Fruit fly (Drosophila melanogaster) whole organism, embryonic: ENCODE data around the gene SdhC.

Experiments
- Antp ChIP-seq: fragments of 200-800 bp; sonication (Bioruptor generic); optimal IDR thresholded peaks from 3 replicates; lab custom pipeline; 2016; ENCODE audit warnings: missing biosample characterization, missing genetic modification characterization
- C15 ChIP-seq: fragments of 200-800 bp; sonication (Bioruptor generic); IDR thresholded peaks from 3 replicates; pipeline ENCODE4 v1.3.6; 2022; ENCODE audit warnings: missing biosample characterization, missing genetic modification characterization
- CG10147 ChIP-seq: fragments of 200-800 bp; sonication (Bioruptor generic); optimal IDR thresholded peaks from 2 replicates; lab custom pipeline; 2019; ENCODE audit warnings: missing biosample characterization, mild to moderate bottlenecking, missing genetic modification characterization, moderate library complexity
- CG10274 ChIP-seq: fragments of 200-800 bp; sonication (Bioruptor generic); optimal IDR thresholded peaks from 3 replicates; lab custom pipeline; 2017; ENCODE audit warnings: missing biosample characterization, mild to moderate bottlenecking, missing genetic modification characterization
- CG11085 ChIP-seq: fragments of 200-800 bp; sonication (Bioruptor generic); IDR thresholded peaks from 2 replicates; pipeline ENCODE4 v1.3.6; 2022; ENCODE audit warnings: missing biosample characterization, missing genetic modification characterization
- CG11560 ChIP-seq: fragments of 200-800 bp; sonication (Bioruptor generic); IDR thresholded peaks from 3 replicates; pipeline ENCODE4 v1.3.6; 2022; ENCODE audit warnings: missing biosample characterization, missing genetic modification characterization
- CG12104 ChIP-seq: fragments of 200-800 bp; sonication (Bioruptor generic); optimal IDR thresholded peaks from 3 replicates; lab custom pipeline; 2016; ENCODE audit warnings: missing biosample characterization, missing genetic modification characterization
- CG13296 ChIP-seq: fragments of 200-800 bp; sonication (Bioruptor generic); optimal IDR thresholded peaks from 3 replicates; lab custom pipeline; 2018; ENCODE audit warnings: missing biosample characterization, mild to moderate bottlenecking, missing genetic modification characterization
- CG14860 ChIP-seq: fragments of 200-800 bp; sonication (Bioruptor generic); IDR thresholded peaks from 3 replicates; pipeline ENCODE4 v1.3.6; 2022; ENCODE audit warnings: missing biosample characterization, missing genetic modification characterization; ENCODE audit not compliant: partially characterized antibody
- CG17359 ChIP-seq: fragments of 200-800 bp; sonication (Bioruptor generic); optimal IDR thresholded peaks from 3 replicates; lab custom pipeline; 2018; ENCODE audit warnings: missing biosample characterization, mild to moderate bottlenecking, missing genetic modification characterization, moderate library complexity
- CG17829 ChIP-seq: fragments of 200-800 bp; optimal IDR thresholded peaks from 2 replicates; lab custom pipeline; 2019; ENCODE audit warnings: missing biosample characterization, mild to moderate bottlenecking, missing genetic modification characterization, moderate library complexity
- CG18599 ChIP-seq: fragments of 200-800 bp; sonication (Bioruptor generic); optimal IDR thresholded peaks from 3 replicates; lab custom pipeline; 2017; ENCODE audit warnings: missing biosample characterization, missing genetic modification characterization, mild to moderate bottlenecking, moderate library complexity, missing genetic modification reagents
- CG2199 ChIP-seq: fragments of 200-800 bp; sonication (Bioruptor generic); IDR thresholded peaks from 3 replicates; pipeline ENCODE4 v1.3.6; 2022; ENCODE audit warnings: missing biosample characterization, missing genetic modification characterization
- CG3163 ChIP-seq: fragments of 200-800 bp; sonication (Bioruptor generic); optimal IDR thresholded peaks from 3 replicates; lab custom pipeline; 2016; ENCODE audit warnings: missing biosample characterization, missing genetic modification characterization
- CG6272 ChIP-seq: fragments of 200-800 bp; sonication (Bioruptor generic); IDR thresholded peaks from 2 replicates; pipeline ENCODE4 v1.3.6; 2022; ENCODE audit warnings: missing biosample characterization, missing genetic modification characterization
- CG6683 ChIP-seq: fragments of 200-800 bp; sonication (Bioruptor generic); optimal IDR thresholded peaks from 2 replicates; lab custom pipeline; 2017; ENCODE audit warnings: missing biosample characterization, mild to moderate bottlenecking, missing genetic modification characterization, missing genetic modification reagents
- CG6689 ChIP-seq: fragments of 200-800 bp; sonication (Bioruptor generic); IDR thresholded peaks from 2 replicates; pipeline ENCODE4 v1.3.6; 2022; ENCODE audit warnings: missing biosample characterization, missing genetic modification characterization
- CG6765 ChIP-seq: fragments of 200-800 bp; sonication (Bioruptor generic); optimal IDR thresholded peaks from 3 replicates; lab custom pipeline; 2017; ENCODE audit warnings: missing biosample characterization, mild to moderate bottlenecking, missing genetic modification characterization
- CG7786 ChIP-seq: fragments of 200-800 bp; sonication (Bioruptor generic); optimal IDR thresholded peaks from 2 replicates; lab custom pipeline; 2016; ENCODE audit warnings: missing biosample characterization, missing genetic modification characterization
- CG9215 ChIP-seq: fragments of 200-800 bp; sonication (Bioruptor generic); IDR thresholded peaks from 2 replicates; pipeline ENCODE4 v1.3.6; 2022; ENCODE audit warnings: missing biosample characterization, missing genetic modification characterization
- CG9876 ChIP-seq: fragments of 200-800 bp; sonication (Bioruptor generic); optimal IDR thresholded peaks from 2 replicates; lab custom pipeline; 2016; ENCODE audit warnings: missing biosample characterization, missing genetic modification characterization
- E2f2 ChIP-seq: fragments of 200-800 bp; sonication (Bioruptor generic); IDR thresholded peaks from 2 replicates; pipeline ENCODE4 v1.3.6; 2022; ENCODE audit warnings: missing biosample characterization, missing genetic modification characterization
- HmgZ ChIP-seq: fragments of 200-800 bp; sonication (Bioruptor generic); optimal IDR thresholded peaks from 2 replicates; lab custom pipeline; 2018; ENCODE audit warnings: missing biosample characterization, mild to moderate bottlenecking, missing genetic modification characterization
- Hr51 ChIP-seq, 2 experiments: fragments of 200-800 bp; sonication (Bioruptor generic); optimal IDR thresholded peaks; 2 replicates in 1 of 2; 3 replicates in 1 of 2; lab custom pipeline; 2016 to 2018; ENCODE audit warnings: missing biosample characterization in 2 of 2, missing genetic modification characterization in 2 of 2, mild to moderate bottlenecking in 1 of 2, moderate library complexity in 1 of 2
- Meics ChIP-seq: fragments of 200-800 bp; sonication (Bioruptor generic); optimal IDR thresholded peaks from 2 replicates; lab custom pipeline; 2017; ENCODE audit warnings: missing biosample characterization, mild to moderate bottlenecking, missing genetic modification characterization
- NC2α ChIP-seq: fragments of 200-800 bp; sonication (Bioruptor generic); optimal IDR thresholded peaks from 2 replicates; lab custom pipeline; 2016; ENCODE audit warnings: missing biosample characterization, missing genetic modification characterization
- Tbp ChIP-seq: fragments of >200 bp; optimal IDR thresholded peaks from 2 replicates; lab custom pipeline; 2018; ENCODE audit warnings: missing biosample characterization, missing genetic modification characterization
- Xbp1 ChIP-seq: fragments of 200-800 bp; sonication (Bioruptor generic); optimal IDR thresholded peaks from 3 replicates; lab custom pipeline; 2016; ENCODE audit warnings: missing biosample characterization, mild to moderate bottlenecking, missing genetic modification characterization
- aop ChIP-seq: fragments of 200-800 bp; sonication (Bioruptor generic); IDR thresholded peaks from 2 replicates; pipeline ENCODE4 v1.3.6; 2022; ENCODE audit warnings: missing biosample characterization, missing genetic modification characterization
- ase ChIP-seq: fragments of 200-800 bp; sonication (Bioruptor generic); IDR thresholded peaks from 3 replicates; pipeline ENCODE4 v1.3.6; 2022; ENCODE audit warnings: missing biosample characterization, missing genetic modification characterization
- bbx ChIP-seq: fragments of 200-800 bp; sonication (Bioruptor generic); IDR thresholded peaks from 2 replicates; pipeline ENCODE4 v1.3.6; 2022; ENCODE audit warnings: missing biosample characterization, missing genetic modification characterization; ENCODE audit not compliant: partially characterized antibody
- chn ChIP-seq: fragments of 200-800 bp; sonication (Bioruptor generic); optimal IDR thresholded peaks from 2 replicates; lab custom pipeline; 2016; ENCODE audit warnings: missing biosample characterization, missing genetic modification characterization
- crc ChIP-seq: fragments of 200-800 bp; sonication (Bioruptor generic); optimal IDR thresholded peaks from 2 replicates; lab custom pipeline; 2016; ENCODE audit warnings: missing biosample characterization, missing genetic modification characterization
- dan ChIP-seq: fragments of 200-800 bp; sonication (Bioruptor generic); IDR thresholded peaks from 2 replicates; pipeline ENCODE4 v1.3.6; 2022; ENCODE audit warnings: missing biosample characterization, missing genetic modification characterization
- dati ChIP-seq: fragments of 200-800 bp; sonication (Bioruptor generic); IDR thresholded peaks from 2 replicates; pipeline ENCODE4 v1.3.6; 2022; ENCODE audit warnings: missing biosample characterization, missing genetic modification characterization
- dmrt99B ChIP-seq: fragments of 200-800 bp; sonication (Bioruptor generic); optimal IDR thresholded peaks from 2 replicates; lab custom pipeline; 2018; ENCODE audit warnings: missing biosample characterization, mild to moderate bottlenecking, missing genetic modification characterization, moderate library complexity
- emc ChIP-seq: fragments of 200-800 bp; sonication (Bioruptor generic); optimal IDR thresholded peaks from 2 replicates; lab custom pipeline; 2016; ENCODE audit warnings: missing biosample characterization, missing genetic modification characterization
- fd96Cb ChIP-seq: fragments of 200-800 bp; sonication (Bioruptor generic); optimal IDR thresholded peaks from 2 replicates; lab custom pipeline; 2018; ENCODE audit warnings: missing biosample characterization, mild to moderate bottlenecking, missing genetic modification characterization, moderate library complexity
- gcm2 ChIP-seq: fragments of 200-800 bp; sonication (Bioruptor generic); optimal IDR thresholded peaks from 2 replicates; lab custom pipeline; 2016; ENCODE audit warnings: missing biosample characterization, missing genetic modification characterization
- gro ChIP-seq: fragments of 200-800 bp; sonication (Bioruptor generic); optimal IDR thresholded peaks from 2 replicates; lab custom pipeline; 2016; ENCODE audit warnings: missing biosample characterization, missing genetic modification characterization
- ham ChIP-seq: fragments of 200-800 bp; sonication (Bioruptor generic); IDR thresholded peaks from 2 replicates; pipeline ENCODE4 v1.3.6; 2022; ENCODE audit warnings: missing biosample characterization, missing genetic modification characterization
- kah ChIP-seq: fragments of 200-800 bp; sonication (Bioruptor generic); optimal IDR thresholded peaks from 2 replicates; lab custom pipeline; 2018; ENCODE audit warnings: missing biosample characterization, mild to moderate bottlenecking, missing genetic modification characterization
- lab ChIP-seq: fragments of 200-800 bp; sonication (Bioruptor generic); optimal IDR thresholded peaks from 3 replicates; lab custom pipeline; 2017; ENCODE audit warnings: missing biosample characterization, missing genetic modification characterization, mild to moderate bottlenecking, moderate library complexity, missing genetic modification reagents
- lbe ChIP-seq: fragments of 200-800 bp; sonication (Bioruptor generic); optimal IDR thresholded peaks from 2 replicates; lab custom pipeline; 2016; ENCODE audit warnings: missing biosample characterization, mild to moderate bottlenecking, missing genetic modification characterization
- peb ChIP-seq: fragments of 200-800 bp; sonication (Bioruptor generic); IDR thresholded peaks from 2 replicates; pipeline ENCODE4 v1.3.6; 2022; ENCODE audit warnings: missing biosample characterization, missing genetic modification characterization
- salm ChIP-seq: fragments of 200-800 bp; sonication (Bioruptor generic); optimal IDR thresholded peaks from 2 replicates; lab custom pipeline; 2018; ENCODE audit warnings: missing biosample characterization, mild to moderate bottlenecking, missing genetic modification characterization
- scrt ChIP-seq: fragments of 200-800 bp; sonication (Bioruptor generic); optimal IDR thresholded peaks from 2 replicates; lab custom pipeline; 2018; ENCODE audit warnings: missing biosample characterization, mild to moderate bottlenecking, missing genetic modification characterization, moderate library complexity
- tll ChIP-seq, 2 experiments: fragments of 200-800 bp in 1 of 2; fragments of >200 bp in 1 of 2; sonication (Bioruptor generic) in 1 of 2; optimal IDR thresholded peaks; 2 replicates each; lab custom pipeline; 2017 to 2019; ENCODE audit warnings: missing biosample characterization in 2 of 2, missing genetic modification characterization in 2 of 2, mild to moderate bottlenecking in 1 of 2, moderate library complexity in 1 of 2
- ttk ChIP-seq: fragments of 200-800 bp; sonication (Bioruptor generic); IDR thresholded peaks from 2 replicates; pipeline ENCODE4 v2.1.2; 2022; ENCODE audit warnings: missing biosample characterization, missing genetic modification characterization
- unpg ChIP-seq: fragments of 200-800 bp; sonication (Bioruptor generic); optimal IDR thresholded peaks from 3 replicates; lab custom pipeline; 2018; ENCODE audit warnings: missing biosample characterization, mild to moderate bottlenecking, missing genetic modification characterization, moderate library complexity
- zfh1 ChIP-seq: fragments of 200-800 bp; sonication (Bioruptor generic); IDR thresholded peaks from 3 replicates; pipeline ENCODE4 v1.3.6; 2022; ENCODE audit warnings: missing biosample characterization, missing genetic modification characterization

The SdhC gene

dm6 chr3R:11214449-11214950 lies 4.9 kb upstream of the SdhC start, which contains the start of gene ZnT86D (continued):
- TF ChIP-seq ttk = no peak
- peak; percentile 67 for TF ChIP-seq CG13296 (GFP tag; lab: Kevin White, UChicago)
- TF ChIP-seq dmrt99B (tag; lab: Kevin White, UChicago) = peak; percentile 65
- no peak for TF ChIP-seq gcm2 (GFP tag; lab: Kevin White, UChicago)
- TF ChIP-seq Antp (GFP tag; lab: Kevin White, UChicago) = peak; percentile 49
- no peak for TF ChIP-seq CG11560 (tag; lab: Robert Waterston, UW)
- no peak for TF ChIP-seq crc (GFP tag; lab: Kevin White, UChicago)
- TF ChIP-seq CG10147 (GFP tag; lab: Kevin White, UChicago) = peak; percentile 79
- TF ChIP-seq CG2199 (GFP tag; lab: Robert Waterston, UW) = no peak
- peak; percentile 20 for TF ChIP-seq scrt
- TF ChIP-seq E2f2 (GFP tag; lab: Robert Waterston, UW) = peak; percentile 26; the same call in 1 of the 2 replicates
- peak; percentile 74 for TF ChIP-seq HmgZ
- TF ChIP-seq CG18599 = peak; percentile 78
- TF ChIP-seq CG6765 (GFP tag; lab: Kevin White, UChicago) = no peak
- TF ChIP-seq CG17359 (tag; lab: Kevin White, UChicago) = peak; percentile 51
- peak; percentile 71 for TF ChIP-seq lab (GFP tag; lab: Kevin White, UChicago)
- peak; percentile 21 for TF ChIP-seq CG7786 (GFP tag; lab: Kevin White, UChicago)
- no peak; the same call in 1 of the 2 replicates for TF ChIP-seq bbx
- TF ChIP-seq Xbp1 (GFP tag; lab: Kevin White, UChicago) = peak; percentile 54
- no peak for TF ChIP-seq NC2α (GFP tag; lab: Kevin White, UChicago)
- TF ChIP-seq dan = no peak
- TF ChIP-seq C15 (GFP tag; lab: Robert Waterston, UW) = no peak
- peak; percentile 62 for TF ChIP-seq CG17829 (tag; lab: Kevin White, UChicago)
- TF ChIP-seq ham (GFP tag; lab: Robert Waterston, UW) = no peak
- no peak for TF ChIP-seq dati (GFP tag; lab: Robert Waterston, UW)
- TF ChIP-seq CG6272 (GFP tag; lab: Robert Waterston, UW) = no peak
- no peak for TF ChIP-seq zfh1 (GFP tag; lab: Robert Waterston, UW)
- peak; percentile 37 for TF ChIP-seq fd96Cb
- TF ChIP-seq CG14860 (GFP tag; lab: Robert Waterston, UW) = no peak
- peak; percentile 18 to 88 for TF ChIP-seq tll (GFP tag; optimal IDR thresholded peaks at IDR 0.05; lab: Kevin White, UChicago)
- TF ChIP-seq emc (GFP tag; lab: Kevin White, UChicago) = peak; percentile 59
- TF ChIP-seq aop (GFP tag; lab: Robert Waterston, UW) = no peak
- TF ChIP-seq Hr51 (GFP tag; optimal IDR thresholded peaks at IDR 0.05; lab: Kevin White, UChicago) = peak; percentile 34 to 62
- TF ChIP-seq CG11085 = no peak
- no peak for TF ChIP-seq CG9876
- peak; percentile 58 for TF ChIP-seq unpg (GFP tag; lab: Kevin White, UChicago)
- no peak for TF ChIP-seq CG10274 (GFP tag; lab: Kevin White, UChicago)
- peak; percentile 75 for TF ChIP-seq Meics (GFP tag; lab: Kevin White, UChicago)
- TF ChIP-seq CG3163 = peak; percentile 47
- no peak for TF ChIP-seq Tbp
- TF ChIP-seq gro (GFP tag; lab: Kevin White, UChicago) = no peak
- peak; percentile 20 for TF ChIP-seq CG12104 (GFP tag; lab: Kevin White, UChicago)
- TF ChIP-seq CG6689 (GFP tag; lab: Robert Waterston, UW) = peak; percentile 75
- TF ChIP-seq lbe (GFP tag; lab: Kevin White, UChicago) = peak; percentile 11
- peak; percentile 73 for TF ChIP-seq CG9215 (GFP tag; lab: Robert Waterston, UW)
- peak; percentile 22 for TF ChIP-seq CG6683
- TF ChIP-seq chn (GFP tag; lab: Kevin White, UChicago) = no peak
- TF ChIP-seq ase (GFP tag; lab: Robert Waterston, UW) = no peak
- TF ChIP-seq peb = no peak
- peak; percentile 11 for TF ChIP-seq kah
- peak; percentile 45 for TF ChIP-seq salm (tag; lab: Kevin White, UChicago)
